Fruit fly (Drosophila melanogaster) whole organism, wandering third instar larva: Measurements from ENCODE around the gene alphaCOP.

Source experiments
- br ChIP-seq: fragments of 200-800 bp; sonication (Bioruptor generic); optimal IDR thresholded peaks from 2 replicates; lab custom pipeline; 2016; ENCODE audit warnings: missing biosample characterization, missing genetic modification characterization
- ey ChIP-seq: fragments of 200-800 bp; sonication (Bioruptor generic); optimal IDR thresholded peaks from 2 replicates; lab custom pipeline; 2016; ENCODE audit warnings: missing biosample characterization, missing genetic modification characterization
- psq ChIP-seq: fragments of 200-800 bp; sonication (Bioruptor generic); optimal IDR thresholded peaks from 3 replicates; lab custom pipeline; 2017; ENCODE audit warnings: missing biosample characterization, mild to moderate bottlenecking, missing genetic modification characterization, moderate library complexity

DNA sequence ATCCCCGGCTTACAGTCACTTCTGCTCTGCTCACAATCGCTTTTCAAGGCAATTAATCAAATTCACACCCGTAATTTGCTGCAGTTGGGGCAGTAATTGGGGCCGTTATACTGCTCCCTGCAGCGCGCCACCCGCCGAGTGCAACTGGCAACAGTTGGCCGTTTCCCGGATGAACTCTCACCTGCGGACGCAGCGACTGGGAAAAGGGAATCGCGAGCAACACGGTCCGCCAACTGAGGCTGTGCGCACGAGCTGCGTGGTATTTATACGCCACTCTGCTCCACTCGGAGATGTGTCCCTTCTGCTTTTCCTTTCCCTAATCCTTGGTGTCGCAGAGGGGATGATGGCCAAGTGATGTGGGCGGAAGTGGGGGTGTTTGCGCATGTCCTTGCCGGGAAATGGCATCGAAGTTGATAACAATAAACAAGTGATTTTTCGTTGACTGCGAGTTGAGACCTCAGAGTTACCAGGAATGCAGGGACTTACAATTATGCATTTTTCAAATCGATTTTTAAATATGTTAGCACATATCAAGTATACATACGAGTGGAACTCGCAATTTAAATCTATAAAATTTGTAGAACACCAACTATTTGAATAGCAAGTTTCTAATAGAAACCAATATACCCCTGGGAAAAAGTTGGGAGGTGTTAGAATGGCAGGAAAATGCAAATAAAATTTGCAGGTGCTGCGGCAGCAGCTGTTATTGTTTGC is 15.8 kb downstream of the alphaCOP start, which contains the start of gene GC:
- TF ChIP-seq br (GFP tag; lab: Kevin White, UChicago) = no peak
- no peak for TF ChIP-seq psq (GFP tag; lab: Kevin White, UChicago)
- TF ChIP-seq ey = peak; percentile 43
